Worm (Caenorhabditis elegans) whole organism, L3 larva: ENCODE results near the gene clh-1.

Experiments used
- egl-27 ChIP-seq: sonication (generic microtip); optimal IDR thresholded peaks from 4 replicates; lab custom pipeline; 2017; ENCODE audit warnings: missing biosample characterization, missing genetic modification reagents, missing genetic modification characterization
- elt-2 ChIP-seq: sonication (generic microtip); optimal IDR thresholded peaks from 2 replicates; lab custom pipeline; 2016; ENCODE audit warnings: missing genetic modification reagents, mild to moderate bottlenecking, missing genetic modification characterization, missing compliant biosample characterization
- mdl-1 ChIP-seq: fragments of 150-350 bp; optimal IDR thresholded peaks from 2 replicates; lab custom pipeline; 2014; ENCODE audit warnings: missing biosample characterization, missing genetic modification characterization
- nfya-1 ChIP-seq: sonication (generic microtip); optimal IDR thresholded peaks from 2 replicates; lab custom pipeline; 2017; ENCODE audit warnings: missing genetic modification characterization, mild to moderate bottlenecking, missing compliant biosample characterization, antibody characterized with exemption, moderate library complexity; ENCODE audit not compliant: insufficient read depth
- nhr-237 ChIP-seq: fragments of 150-350 bp; optimal IDR thresholded peaks from 2 replicates; lab custom pipeline; 2014; ENCODE audit warnings: missing biosample characterization, missing genetic modification characterization
- nhr-28 ChIP-seq: fragments of 150-350 bp; optimal IDR thresholded peaks from 2 replicates; lab custom pipeline; 2014; ENCODE audit warnings: missing biosample characterization, missing genetic modification characterization
- pqm-1 ChIP-seq: fragments of 150-350 bp; optimal IDR thresholded peaks from 2 replicates; lab custom pipeline; 2017; ENCODE audit warnings: missing biosample characterization, missing genetic modification characterization, inconsistent platforms
- unc-62 ChIP-seq: fragments of 150-350 bp; sonication (generic microtip); optimal IDR thresholded peaks from 4 replicates; lab custom pipeline; 2014; ENCODE audit warnings: missing biosample characterization, missing genetic modification reagents, missing genetic modification characterization
- zag-1 ChIP-seq: fragments of 150-350 bp; optimal IDR thresholded peaks from 2 replicates; lab custom pipeline; 2014; ENCODE audit warnings: missing biosample characterization, missing genetic modification characterization
- ztf-4 ChIP-seq: fragments of 150-350 bp; optimal IDR thresholded peaks from 2 replicates; lab custom pipeline; 2014; ENCODE audit warnings: missing biosample characterization, missing genetic modification characterization

- no peak for TF ChIP-seq nfya-1 (tag; lab: Kevin White, UChicago)
- no peak for TF ChIP-seq zag-1
- no peak for TF ChIP-seq ztf-4
- TF ChIP-seq egl-27 (tag; lab: Kevin White, UChicago), result no peak
- no peak for TF ChIP-seq unc-62 (GFP tag; lab: Kevin White, UChicago)
- no peak for TF ChIP-seq pqm-1 (tag; lab: Kevin White, UChicago)
- no peak for TF ChIP-seq nhr-28 (tag; lab: Kevin White, UChicago)
- no peak for TF ChIP-seq mdl-1 (tag; lab: Kevin White, UChicago)
- no peak for TF ChIP-seq nhr-237 (tag; lab: Kevin White, UChicago)
- no peak for TF ChIP-seq elt-2 (tag; lab: Kevin White, UChicago)
Observed at ce11 chrII:11905023-11905422, 48.8 kb upstream of the clh-1 start.
